Fruit fly (Drosophila melanogaster) whole organism: ENCODE data around the gene bcn92.
A peak's percentile ranks its signal among the peaks of the same experiment; 100 is the strongest.

Experiments used
- CG8478 ChIP-seq: fragments of >200 bp; optimal IDR thresholded peaks from 2 replicates; lab custom pipeline; 2018; ENCODE audit warnings: inconsistent platforms
- Dll ChIP-seq: fragments of >200 bp; optimal IDR thresholded peaks from 2 replicates; lab custom pipeline; 2017
- EcR ChIP-seq, 2 experiments: fragments of >200 bp; optimal IDR thresholded peaks; 2 replicates each; lab custom pipeline; 2017; ENCODE audit warnings: missing biosample characterization in 2 of 2, missing genetic modification characterization in 2 of 2, missing genetic modification reagents in 2 of 2
- pan ChIP-seq: fragments of >200 bp; optimal IDR thresholded peaks from 2 replicates; lab custom pipeline; 2017
- psq ChIP-seq: fragments of >200 bp; optimal IDR thresholded peaks from 2 replicates; lab custom pipeline; 2017
- usp ChIP-seq: fragments of >200 bp; optimal IDR thresholded peaks from 2 replicates; lab custom pipeline; 2017; ENCODE audit warnings: missing biosample characterization, missing genetic modification characterization, mixed read lengths

bcn92 gene

DNA sequence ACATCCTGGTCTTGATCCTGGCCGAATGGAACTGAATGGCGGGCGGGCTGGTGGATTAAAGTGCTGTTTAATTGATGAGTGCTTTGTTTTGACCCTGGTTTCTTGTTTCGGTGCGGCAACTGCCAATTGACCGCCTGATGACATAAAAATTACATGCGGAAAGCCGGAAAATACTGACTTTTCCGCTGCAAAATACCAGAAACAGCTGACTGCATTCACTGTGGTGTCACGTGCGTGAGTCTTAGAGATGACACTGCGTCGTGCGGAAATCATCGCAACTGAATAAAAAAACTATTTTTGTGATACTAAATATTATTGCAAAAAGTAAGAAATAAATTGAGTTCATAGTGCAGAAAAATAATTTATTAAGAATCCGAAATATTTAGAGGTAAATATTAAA, at the start of gene bcn92:
TSS of gene bcn92 (minus strand) at position 170 of the 400 bp plus-strand sequence.
- TF ChIP-seq CG8478 (lab: Kevin White, UChicago) (no peak), psq (no peak), EcR (GFP tag; optimal IDR thresholded peaks at IDR 0.05; lab: Kevin White, UChicago) (no peak), Dll (no peak), usp (GFP tag; lab: Kevin White, UChicago) (no peak), pan (lab: Kevin White, UChicago) (no peak)

DNA sequence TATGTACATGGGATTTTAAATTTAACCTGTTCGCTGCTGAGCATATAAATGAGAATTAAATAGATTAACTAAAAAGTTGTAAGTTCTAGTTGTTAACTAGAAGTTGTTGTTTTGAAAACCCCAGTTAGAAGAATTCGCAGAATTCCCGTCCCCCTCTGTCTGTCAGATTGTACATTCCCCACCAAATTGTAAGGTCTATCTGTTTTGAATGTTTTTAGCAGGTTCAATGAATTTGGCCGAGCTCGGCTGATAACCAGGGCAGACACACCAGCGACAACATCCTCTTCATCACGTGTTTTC, 48.8 kb upstream of the bcn92 start:
- TF ChIP-seq psq (no peak), Dll (no peak), usp (GFP tag; lab: Kevin White, UChicago) (no peak), pan (lab: Kevin White, UChicago) (no peak), EcR (GFP tag; optimal IDR thresholded peaks at IDR 0.05; lab: Kevin White, UChicago) (no peak), CG8478 (lab: Kevin White, UChicago) (no peak)

DNA sequence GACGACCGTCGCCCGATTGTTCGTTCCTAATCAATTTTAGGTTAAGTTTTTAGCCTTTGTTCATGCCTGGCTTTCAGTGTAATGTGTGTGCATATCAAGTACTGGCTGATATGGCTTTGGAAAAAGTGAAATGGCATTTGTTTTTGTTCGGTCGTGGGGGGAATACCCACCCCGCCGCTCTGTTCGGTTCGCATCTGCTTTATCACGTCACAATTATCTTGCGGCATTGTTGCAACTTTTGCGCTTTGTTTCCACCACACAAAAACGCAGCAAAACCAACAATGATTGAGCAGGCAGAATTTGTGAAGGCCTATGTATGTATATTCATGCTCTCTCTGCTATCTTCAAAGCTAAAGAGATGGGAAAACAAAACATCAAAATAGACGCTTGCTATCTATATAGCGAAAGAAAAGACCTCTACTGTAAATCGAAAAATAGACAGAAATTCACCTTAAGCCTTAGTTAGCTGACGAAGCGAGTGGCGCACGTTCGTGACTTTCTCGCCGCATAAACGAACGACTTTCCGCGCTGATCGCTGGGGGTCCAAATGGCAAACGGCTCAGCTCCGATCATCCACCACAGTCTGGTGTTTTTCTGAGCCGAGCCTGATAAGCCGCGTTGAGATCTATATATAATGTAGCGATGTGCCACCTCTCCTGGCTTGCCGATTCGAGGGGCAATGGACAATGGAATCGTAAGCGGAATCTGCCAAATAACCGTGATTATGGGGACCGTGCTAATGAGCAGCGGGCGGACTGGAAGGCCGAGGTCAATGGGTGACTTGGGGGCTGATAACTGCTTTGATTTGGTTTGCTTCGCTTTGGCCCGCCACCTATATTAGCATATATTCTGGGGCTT, 48.2 kb upstream of the bcn92 start:
- no peak for TF ChIP-seq pan (lab: Kevin White, UChicago)
- TF ChIP-seq EcR (GFP tag; optimal IDR thresholded peaks at IDR 0.05; lab: Kevin White, UChicago): no peak
- TF ChIP-seq usp (GFP tag; lab: Kevin White, UChicago): no peak
- TF ChIP-seq CG8478 (lab: Kevin White, UChicago): no peak
- TF ChIP-seq psq: no peak
- no peak for TF ChIP-seq Dll

DNA sequence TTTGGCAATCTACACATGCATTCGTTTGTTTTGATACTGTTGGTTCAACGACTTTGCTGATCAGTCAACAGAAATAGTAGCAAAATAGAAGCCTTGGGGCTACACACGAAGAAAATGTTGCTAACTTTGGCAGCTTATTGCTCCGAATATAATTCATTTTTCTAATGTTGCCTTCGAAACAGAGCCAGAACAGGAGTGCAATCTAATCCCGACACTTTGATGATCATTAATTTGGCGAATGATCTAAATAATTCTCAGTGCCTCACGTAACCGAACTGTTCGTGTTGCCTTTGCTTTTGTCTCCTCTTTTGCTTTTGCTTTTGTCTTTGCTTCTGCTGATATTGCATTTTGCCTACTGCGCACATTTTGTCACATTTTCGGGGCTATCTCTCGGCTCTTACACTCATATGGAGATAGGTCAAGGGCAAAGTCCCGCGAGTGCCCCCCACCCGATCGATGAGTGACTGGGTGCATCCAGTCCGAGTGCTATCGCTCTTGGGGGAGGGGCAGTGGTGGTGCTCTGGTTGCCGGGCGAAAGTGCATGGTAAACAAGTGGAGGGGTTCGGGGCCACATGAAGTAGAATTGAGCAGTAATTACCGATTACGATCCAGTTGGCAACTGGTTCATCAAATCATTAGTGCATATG, 46.8 kb upstream of the bcn92 start:
- TF ChIP-seq Dll (no peak), pan (lab: Kevin White, UChicago) (no peak), usp (GFP tag; lab: Kevin White, UChicago) (no peak), psq (no peak), EcR (GFP tag; optimal IDR thresholded peaks at IDR 0.05; lab: Kevin White, UChicago) (no peak), CG8478 (lab: Kevin White, UChicago) (no peak)

DNA sequence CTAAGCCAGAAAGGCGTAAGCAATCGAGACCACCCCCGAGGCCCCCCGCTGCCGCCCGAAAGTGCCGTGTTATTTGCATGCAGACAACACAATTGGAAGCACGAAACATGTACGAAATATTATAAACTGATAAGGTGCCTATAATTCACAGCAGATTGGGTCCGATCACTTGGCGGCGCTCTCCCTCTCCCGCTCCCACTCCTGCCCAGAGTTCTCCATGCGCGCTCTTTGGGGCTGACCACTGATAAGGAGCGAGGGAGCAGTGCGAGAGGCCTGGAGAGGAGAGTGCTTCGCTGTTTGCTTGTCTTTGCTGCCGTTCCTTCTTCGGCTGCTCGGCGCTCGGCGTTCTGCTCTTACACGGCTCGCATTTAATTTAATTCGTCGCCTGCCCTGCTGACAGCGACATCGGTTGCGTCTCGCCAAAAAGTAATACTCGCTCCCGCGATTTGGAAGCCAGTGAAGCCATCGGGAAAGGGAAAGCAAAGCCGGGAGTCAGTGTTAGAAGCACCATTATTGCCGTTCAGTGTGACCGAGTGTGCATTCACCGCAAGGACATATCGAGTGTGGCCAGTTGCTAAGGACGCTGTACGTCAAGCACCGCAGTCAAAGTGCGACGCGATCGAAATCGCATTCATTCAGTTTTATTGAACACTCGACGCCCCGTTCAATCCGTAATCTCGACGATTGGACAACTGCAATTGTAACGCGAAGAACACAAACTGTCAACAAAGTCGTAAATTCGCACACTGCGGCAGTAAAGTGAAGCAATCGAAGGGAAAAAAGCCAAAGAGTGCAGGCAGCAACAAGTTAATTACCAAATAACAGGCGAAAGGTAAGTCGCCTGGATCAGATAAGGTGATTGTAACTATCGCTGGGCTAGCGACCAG, 45.0 kb upstream of the bcn92 start:
- TF ChIP-seq EcR (GFP tag; optimal IDR thresholded peaks at IDR 0.05; lab: Kevin White, UChicago): no peak
- TF ChIP-seq CG8478 (lab: Kevin White, UChicago): no peak
- no peak for TF ChIP-seq usp (GFP tag; lab: Kevin White, UChicago)
- TF ChIP-seq Dll: peak; percentile 87

DNA sequence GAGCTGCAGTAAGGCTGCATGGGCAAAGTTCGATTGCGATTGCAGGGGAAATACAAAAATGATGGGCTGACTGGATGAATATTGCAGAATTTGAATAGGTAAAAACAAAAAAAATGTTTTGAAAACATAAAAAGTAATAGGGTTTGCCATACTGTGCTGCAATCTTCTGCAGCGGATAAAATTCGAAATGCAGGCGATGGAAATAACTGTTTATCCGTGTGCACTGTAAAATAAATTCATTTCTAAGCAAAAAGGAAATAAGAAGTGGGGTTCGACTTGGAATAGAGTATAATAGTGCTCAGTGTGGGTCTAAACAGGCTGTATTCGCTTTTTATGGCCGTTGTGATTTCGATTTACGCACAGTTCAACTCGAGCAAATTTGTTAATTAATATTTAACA, 44.4 kb upstream of the bcn92 start, which contains the start of gene CG14053:
TSS of gene CG14053 (minus strand) at position 101 of the 399 bp plus-strand sequence.
- TF ChIP-seq EcR (GFP tag; optimal IDR thresholded peaks at IDR 0.05; lab: Kevin White, UChicago) (no peak), Dll (no peak), psq (no peak), usp (GFP tag; lab: Kevin White, UChicago) (no peak), CG8478 (lab: Kevin White, UChicago) (no peak), pan (lab: Kevin White, UChicago) (no peak)

DNA sequence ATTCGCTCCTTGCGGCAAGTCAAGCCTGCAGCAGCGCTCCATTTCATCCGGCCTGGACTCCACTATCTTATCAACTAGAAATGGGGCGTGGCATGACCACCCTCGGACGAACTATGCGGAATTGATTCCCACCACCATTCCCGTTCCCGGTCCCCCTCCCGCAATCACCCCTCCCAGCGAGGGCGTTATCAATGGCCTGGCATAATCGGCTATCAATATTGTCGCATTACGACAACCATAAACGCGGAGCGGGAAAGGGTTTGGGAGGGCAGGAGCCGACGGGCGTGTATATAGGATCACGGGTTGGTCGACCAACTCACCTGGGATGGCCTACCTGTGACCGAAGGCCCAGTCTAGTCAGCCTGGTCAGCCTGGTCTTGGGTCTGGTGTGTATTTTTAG, 43.7 kb upstream of the bcn92 start:
- TF ChIP-seq CG8478 (lab: Kevin White, UChicago) (no peak), Dll (no peak), EcR (GFP tag; optimal IDR thresholded peaks at IDR 0.05; lab: Kevin White, UChicago) (no peak), psq (no peak), usp (GFP tag; lab: Kevin White, UChicago) (no peak), pan (lab: Kevin White, UChicago) (no peak)

DNA sequence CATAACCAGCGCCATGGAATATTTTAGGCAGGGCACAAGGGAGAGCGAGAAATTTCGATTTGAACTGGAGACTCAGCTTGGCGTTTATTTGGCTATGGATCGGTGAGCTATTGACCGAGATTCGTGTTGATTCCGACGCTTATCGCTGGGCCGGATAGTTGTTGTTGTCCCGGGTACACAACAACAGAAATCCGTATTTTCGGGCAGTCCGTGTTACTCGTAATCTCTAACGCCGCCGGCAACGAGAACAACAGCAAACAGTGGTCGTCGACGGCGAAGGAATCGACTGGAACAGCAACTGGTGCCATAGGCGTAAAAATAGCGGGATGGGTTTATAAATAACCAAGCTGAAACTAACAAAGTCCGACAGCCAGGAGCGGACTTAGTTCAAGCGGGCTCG, 42.4 kb upstream of the bcn92 start:
- TF ChIP-seq Dll (no peak), CG8478 (lab: Kevin White, UChicago) (no peak), psq (no peak), EcR (GFP tag; optimal IDR thresholded peaks at IDR 0.05; lab: Kevin White, UChicago) (no peak), usp (GFP tag; lab: Kevin White, UChicago) (no peak), pan (lab: Kevin White, UChicago) (no peak)

DNA sequence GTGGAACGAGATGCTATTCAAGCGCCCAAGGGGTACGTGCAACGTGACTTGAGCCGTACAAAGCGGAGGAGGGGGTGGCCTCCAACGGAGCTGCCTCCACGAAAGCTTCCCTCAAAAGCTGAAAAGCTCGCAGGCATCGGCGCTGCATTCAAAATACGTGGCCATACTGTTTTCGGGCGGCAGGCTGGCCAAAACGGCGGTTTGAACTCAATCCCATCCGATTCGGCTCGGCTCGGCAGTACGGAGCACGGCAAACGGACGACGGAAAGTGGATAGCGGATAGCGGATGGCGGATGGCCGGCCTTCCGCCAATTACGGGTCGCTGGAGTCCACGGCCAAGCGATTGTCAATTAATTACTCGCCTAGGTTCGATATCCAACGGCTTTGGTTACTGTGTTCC, 39.4 kb upstream of the bcn92 start, which contains the start of gene Mct1:
TSS of gene Mct1 (plus strand) at position 301 of the 400 bp plus-strand sequence.
- TF ChIP-seq pan (lab: Kevin White, UChicago) (no peak), CG8478 (lab: Kevin White, UChicago) (no peak), EcR (GFP tag; optimal IDR thresholded peaks at IDR 0.05; lab: Kevin White, UChicago) (no peak), psq (no peak), Dll (no peak), usp (GFP tag; lab: Kevin White, UChicago) (no peak)

DNA sequence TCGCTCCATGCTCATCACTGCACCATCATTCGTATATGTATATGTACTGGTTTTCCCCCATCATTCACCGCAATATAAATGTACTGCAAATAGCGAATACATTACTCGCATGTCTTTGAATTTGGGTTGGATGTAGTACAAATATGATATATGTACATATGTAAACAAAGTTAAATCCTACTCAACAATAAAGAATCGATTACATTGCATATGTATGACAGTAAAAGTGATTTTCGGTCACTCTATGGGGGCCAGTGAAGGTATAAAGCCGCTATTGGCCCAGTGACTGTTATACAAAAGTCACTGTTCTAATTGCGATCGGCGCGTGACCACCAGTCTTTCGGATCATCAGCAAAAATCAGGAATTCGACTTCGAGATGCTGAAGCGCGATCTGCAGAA, 38.1 kb upstream of the bcn92 start, which contains the start of gene CG3457:
TSS of gene CG3457 (plus strand) at position 301 of the 400 bp plus-strand sequence.
- no peak for TF ChIP-seq usp (GFP tag; lab: Kevin White, UChicago)
- no peak for TF ChIP-seq CG8478 (lab: Kevin White, UChicago)
- TF ChIP-seq psq: no peak
- no peak for TF ChIP-seq Dll
- TF ChIP-seq pan (lab: Kevin White, UChicago): no peak
- no peak for TF ChIP-seq EcR (GFP tag; optimal IDR thresholded peaks at IDR 0.05; lab: Kevin White, UChicago)

DNA sequence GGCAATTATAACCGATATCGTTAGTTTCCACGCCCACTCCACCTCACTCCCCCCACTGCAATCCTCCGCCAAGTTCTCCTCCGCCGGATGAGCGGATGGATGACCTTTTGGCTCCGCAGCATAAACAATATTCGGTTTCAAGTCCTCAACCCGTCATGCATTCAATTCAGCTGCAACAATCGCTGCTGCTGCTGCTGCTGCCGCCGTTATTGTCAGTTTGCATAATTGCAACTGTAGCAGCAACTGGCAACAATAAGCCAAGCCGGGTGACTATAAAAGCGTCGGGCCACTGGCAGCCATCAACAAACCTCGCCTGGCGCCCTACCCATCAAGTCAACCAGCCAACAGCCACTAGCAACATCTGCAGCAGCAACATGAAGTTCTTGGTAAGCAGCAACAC, 37.1 kb upstream of the bcn92 start, which contains the start of gene CG17777:
TSS of gene CG17777 (plus strand) at position 301 of the 400 bp plus-strand sequence.
- TF ChIP-seq usp (GFP tag; lab: Kevin White, UChicago) (no peak), Dll (no peak), pan (lab: Kevin White, UChicago) (no peak), psq (no peak), CG8478 (lab: Kevin White, UChicago) (no peak), EcR (GFP tag; optimal IDR thresholded peaks at IDR 0.05; lab: Kevin White, UChicago) (no peak)
